Fruit fly (Drosophila melanogaster): ENCODE data around the gene rept.

rept gene

DNA sequence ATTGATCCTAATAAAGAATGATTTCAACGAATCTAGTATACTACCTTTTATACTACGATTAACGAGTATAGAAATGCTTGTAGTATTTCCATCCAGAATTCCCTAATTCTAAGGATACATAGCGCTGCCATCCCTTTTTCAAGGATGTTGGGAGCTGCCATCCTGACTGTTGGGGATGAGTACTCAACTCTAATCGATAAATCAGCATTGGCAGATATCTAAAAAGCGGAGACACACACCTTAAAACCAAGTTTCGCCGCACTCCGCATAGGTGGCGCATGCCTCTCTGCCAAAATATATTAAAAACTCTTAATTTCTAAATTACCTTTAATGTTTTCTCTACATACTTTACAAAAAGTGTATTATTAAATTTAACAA, 39.1 kb downstream of the rept start, which contains the start of gene fal (continued):
- TF ChIP-seq lilli (GFP tag; optimal IDR thresholded peaks at IDR 0.05) (no peak), pum (GFP tag; optimal IDR thresholded peaks at IDR 0.05) (peak; percentile 12), dysf (GFP tag; IDR thresholded peaks at IDR 0.05) (0 out of 3 replicates have a peak, but pooled peaks have one; percentile 29)

DNA sequence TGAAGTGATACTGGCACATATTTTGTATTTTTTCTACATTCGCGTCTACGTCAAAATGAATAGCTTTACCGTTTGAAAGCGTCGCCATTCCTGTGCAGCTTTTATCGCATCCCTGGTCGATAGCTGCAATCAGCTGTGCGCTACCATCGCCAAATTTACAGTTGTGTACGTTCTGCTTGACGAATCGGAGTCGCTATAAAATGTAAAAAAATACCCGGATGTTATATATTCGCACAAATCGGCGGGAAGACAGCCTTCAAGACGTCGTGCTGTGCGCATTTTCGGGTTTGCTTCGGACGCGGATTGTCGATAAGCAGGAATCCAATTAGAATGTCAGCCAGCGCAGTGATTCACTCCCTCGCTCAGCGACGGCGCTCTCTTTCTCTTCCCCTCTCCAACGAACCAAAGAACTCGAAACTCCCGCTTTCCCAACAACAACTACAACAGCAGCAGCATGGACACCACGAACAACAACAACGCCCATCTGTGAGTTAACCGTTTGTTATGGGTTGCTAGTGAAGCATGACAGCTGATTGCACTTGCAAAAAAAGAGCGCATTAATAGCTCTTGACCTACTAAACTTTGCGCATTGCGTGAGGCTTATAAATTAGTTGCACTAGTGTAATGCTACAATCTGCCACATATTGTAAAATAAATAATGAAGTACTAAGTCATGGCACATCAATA, 39.6 kb downstream of the rept start:
- TF ChIP-seq CG9609 (GFP tag; optimal IDR thresholded peaks at IDR 0.05) (no peak), CG8388 (GFP tag; optimal IDR thresholded peaks at IDR 0.05) (no peak), CG1602 (GFP tag; optimal IDR thresholded peaks at IDR 0.05) (no peak), CG12391 (tag; optimal IDR thresholded peaks at IDR 0.05) (no peak), oc (tag; optimal IDR thresholded peaks at IDR 0.05) (no peak), CG30403 (GFP tag; optimal IDR thresholded peaks at IDR 0.05) (no peak), CG13775 (GFP tag; optimal IDR thresholded peaks at IDR 0.05) (no peak), Ssrp (tag; optimal IDR thresholded peaks at IDR 0.05) (no peak), CG8944 (GFP tag; optimal IDR thresholded peaks at IDR 0.05) (no peak), CG10565 (GFP tag; optimal IDR thresholded peaks at IDR 0.05) (no peak), CG17802 (tag; optimal IDR thresholded peaks at IDR 0.05) (no peak), CG1529 (GFP tag; optimal IDR thresholded peaks at IDR 0.05) (no peak), ERR (GFP tag; optimal IDR thresholded peaks at IDR 0.05) (no peak), abd-A (tag; optimal IDR thresholded peaks at IDR 0.05) (no peak), CkIIα-i1 (GFP tag; IDR thresholded peaks at IDR 0.05) (no peak), CG17568 (GFP tag; optimal IDR thresholded peaks at IDR 0.05) (no peak), CG8290 (GFP tag; optimal IDR thresholded peaks at IDR 0.05) (no peak), CG8290 (tag; optimal IDR thresholded peaks at IDR 0.05) (no peak), CG10979 (tag; optimal IDR thresholded peaks at IDR 0.05) (no peak), CG17912 (GFP tag; optimal IDR thresholded peaks at IDR 0.05) (no peak), Dfd (GFP tag; optimal IDR thresholded peaks at IDR 0.05) (no peak), insv (GFP tag; optimal IDR thresholded peaks at IDR 0.05) (peak; percentile 51 to 93), CG12299 (tag; optimal IDR thresholded peaks at IDR 0.05) (peak; percentile 55), CG10147 (GFP tag; optimal IDR thresholded peaks at IDR 0.05) (peak; percentile 19), ssp (GFP tag; IDR thresholded peaks at IDR 0.05) (no peak), unpg (GFP tag; optimal IDR thresholded peaks at IDR 0.05) (no peak), Ada2b (GFP tag; IDR thresholded peaks at IDR 0.05) (no peak), hb (GFP tag; IDR thresholded peaks at IDR 0.05; ENCODE audit: partially characterized antibody) (no peak), Camta (GFP tag; optimal IDR thresholded peaks at IDR 0.05) (no peak), sens (GFP tag) (no peak), mld (GFP tag; IDR thresholded peaks at IDR 0.05; ENCODE audit: partially characterized antibody) (no peak), zen (tag; optimal IDR thresholded peaks at IDR 0.05) (no peak), maf-S (GFP tag; optimal IDR thresholded peaks at IDR 0.05) (no peak), MESR4 (GFP tag; optimal IDR thresholded peaks at IDR 0.05) (peak; percentile 68), CG9437 (GFP tag; optimal IDR thresholded peaks at IDR 0.05) (no peak), Dbx (GFP tag; IDR thresholded peaks at IDR 0.05) (no peak), CG12236 (GFP tag; optimal IDR thresholded peaks at IDR 0.05) (no peak), CG33213 (GFP tag; optimal IDR thresholded peaks at IDR 0.05) (no peak), nau (GFP tag; optimal IDR thresholded peaks at IDR 0.05) (no peak), cg (GFP tag; optimal IDR thresholded peaks at IDR 0.05) (no peak), fd96Cb (tag; optimal IDR thresholded peaks at IDR 0.05) (no peak), CG9932 (GFP tag; IDR thresholded peaks at IDR 0.05) (no peak), p53 (GFP tag; optimal IDR thresholded peaks at IDR 0.05) (no peak), CG10462 (GFP tag; optimal IDR thresholded peaks at IDR 0.05) (no peak), dmrt99B (tag; optimal IDR thresholded peaks at IDR 0.05) (no peak), CG2116 (GFP tag; optimal IDR thresholded peaks at IDR 0.05) (peak; percentile 57)

Measured in whole organism, embryonic.